Fruit fly (Drosophila melanogaster) whole organism, prepupa: Measurements from ENCODE around the gene CG10845.

ENCODE experiments used
- Sox14 ChIP-seq: fragments of 200-800 bp; sonication (Bioruptor generic); optimal IDR thresholded peaks from 3 replicates; lab custom pipeline; 2016; ENCODE audit warnings: missing biosample characterization, missing genetic modification characterization
- svp ChIP-seq: fragments of 200-800 bp; sonication (Bioruptor generic); peaks from one replicate; lab custom pipeline; 2016; ENCODE audit warnings: missing biosample characterization, missing genetic modification characterization

Gene CG10845

dm6 chr3R:24947332-24947731, 46.4 kb downstream of the CG10845 start, which contains the start of gene mah:
Gene mah (plus strand): TSS chr3R:24947632.
- TF ChIP-seq Sox14 (GFP tag; lab: Kevin White, UChicago) (no peak), svp (peak; percentile 2)
